Worm (Caenorhabditis elegans): Measurements from ENCODE around the gene C24A3.4.

- no peak for TF ChIP-seq unc-62 (GFP tag; optimal IDR thresholded peaks at IDR 0.05)
- no peak for TF ChIP-seq nhr-77 (tag; optimal IDR thresholded peaks at IDR 0.05)
- TF ChIP-seq snpc-4 (tag; optimal IDR thresholded peaks at IDR 0.05) = no peak
- no peak for TF ChIP-seq ZK546.5 (tag; optimal IDR thresholded peaks at IDR 0.05)
- TF ChIP-seq nhr-11 (tag; optimal IDR thresholded peaks at IDR 0.05) = no peak
- no peak for TF ChIP-seq nhr-6 (tag; optimal IDR thresholded peaks at IDR 0.05)
Measured at ce11 chrX:9010418-9010817, 18.2 kb downstream of the C24A3.4 start, which contains the start of gene C24A3.9.
